Worm (Caenorhabditis elegans): ENCODE results near the gene F09E5.11.

Gene F09E5.11

DNA sequence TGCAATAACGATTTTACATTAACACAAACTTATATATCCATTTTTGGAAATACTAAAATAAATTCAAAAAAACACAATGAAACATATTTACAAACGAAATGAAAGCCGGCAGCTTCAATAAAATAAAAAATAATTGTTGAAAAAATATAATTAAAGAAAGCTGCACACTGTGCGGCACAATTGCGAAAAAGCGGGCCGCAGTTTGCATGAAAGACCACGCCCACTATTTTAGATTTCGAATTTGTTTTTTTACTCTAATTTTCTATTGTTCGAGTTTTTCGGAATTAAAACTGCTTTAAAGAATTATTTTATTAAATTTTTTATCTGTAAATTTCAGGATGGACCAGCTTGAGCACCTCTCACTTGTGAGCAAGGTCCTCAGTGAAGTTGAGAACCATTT is 41.2 kb upstream of the F09E5.11 start, which contains the start of gene mog-5:
Gene mog-5, plus strand, starts transcription at position 338 of the 400 bp plus-strand sequence.
- TF ChIP-seq pha-4 (tag; optimal IDR thresholded peaks at IDR 0.05) (peak; percentile 22), snpc-1.3 (tag; optimal IDR thresholded peaks at IDR 0.05; ENCODE audit: insufficient read depth) (peak; percentile 23), rpc-1 (optimal IDR thresholded peaks at IDR 0.05) (peak; percentile 14), rpc-1 (tag; optimal IDR thresholded peaks at IDR 0.05) (no peak), F37B4.10 (GFP tag; IDR thresholded peaks at IDR 0.05) (no peak)

- TF ChIP-seq madf-3 (GFP tag; IDR thresholded peaks at IDR 0.05) (no peak), ztf-25 (GFP tag; IDR thresholded peaks at IDR 0.05) (no peak), hmg-1.2 (GFP tag; IDR thresholded peaks at IDR 0.05) (peak; percentile 83; the same call in 1 of the 2 replicates)
These were observed 40.8 kb upstream of the F09E5.11 start, which contains the start of gene fbxl-3 for ce11 chrII:5398779-5399178. Gene fbxl-3 (minus strand): TSS chrII:5398902.

- no peak for TF ChIP-seq bed-1 (GFP tag; IDR thresholded peaks at IDR 0.05)
- no peak for TF ChIP-seq akir-1 (GFP tag; optimal IDR thresholded peaks at IDR 0.05)
- no peak for TF ChIP-seq F22D6.2 (tag; optimal IDR thresholded peaks at IDR 0.05)
- no peak for TF ChIP-seq sdz-38 (tag; optimal IDR thresholded peaks at IDR 0.05)
- no peak for TF ChIP-seq nhr-27 (tag; optimal IDR thresholded peaks at IDR 0.05)
- TF ChIP-seq let-526 (GFP tag; IDR thresholded peaks at IDR 0.05), result no peak
- no peak for TF ChIP-seq him-1 (tag; optimal IDR thresholded peaks at IDR 0.05)
- no peak for TF ChIP-seq ztf-22 (GFP tag; optimal IDR thresholded peaks at IDR 0.05)
- no peak for TF ChIP-seq tlf-1 (GFP tag; optimal IDR thresholded peaks at IDR 0.05)
- TF ChIP-seq ztf-3 (GFP tag; optimal IDR thresholded peaks at IDR 0.05), result no peak
- TF ChIP-seq nfyb-1 (GFP tag; IDR thresholded peaks at IDR 0.05), result no peak
- no peak for TF ChIP-seq nhr-179 (tag; optimal IDR thresholded peaks at IDR 0.05)
These were observed 37.6 kb upstream of the F09E5.11 start, which contains the start of gene pink-1 for ce11 chrII:5395594-5395993. Gene pink-1 (minus strand): TSS chrII:5395694.

DNA sequence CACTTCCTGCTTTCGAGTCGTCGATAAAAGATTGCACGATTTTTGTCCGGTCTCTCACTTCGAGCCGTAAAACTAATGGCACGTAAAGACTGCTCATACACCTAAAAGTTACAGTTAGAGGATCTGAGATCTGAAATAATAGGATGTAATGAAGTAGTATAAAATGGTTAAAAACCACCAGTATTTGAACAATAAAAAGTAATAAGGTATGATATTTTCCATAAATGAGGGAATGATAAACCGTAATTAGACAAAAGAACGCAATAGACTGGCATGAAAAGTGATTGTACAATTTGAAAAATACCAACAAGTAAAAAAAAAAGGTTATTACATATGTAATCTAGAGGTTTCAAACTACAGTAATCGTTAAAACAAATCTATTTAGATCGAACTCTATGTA is 35.1 kb upstream of the F09E5.11 start, which contains the start of gene brap-2:
Gene brap-2, minus strand, starts transcription at position 101 of the 400 bp plus-strand sequence.
- no peak for TF ChIP-seq mel-28 (tag; optimal IDR thresholded peaks at IDR 0.05; ENCODE audit: borderline replicate concordance)
- no peak for TF ChIP-seq hlh-26 (GFP tag; conservative IDR thresholded peaks at IDR 0.05)
- no peak for TF ChIP-seq rec-8 (tag; optimal IDR thresholded peaks at IDR 0.05)
- TF ChIP-seq rcor-1 (GFP tag; IDR thresholded peaks at IDR 0.05), result no peak

- no peak for TF ChIP-seq nhr-120 (GFP tag; IDR thresholded peaks at IDR 0.05)
- TF ChIP-seq die-1 (tag; optimal IDR thresholded peaks at IDR 0.05), result no peak
- TF ChIP-seq athp-1 (tag; optimal IDR thresholded peaks at IDR 0.05), result no peak
- TF ChIP-seq ztf-22 (GFP tag; optimal IDR thresholded peaks at IDR 0.05), result no peak
- TF ChIP-seq lin-54 (GFP tag; optimal IDR thresholded peaks at IDR 0.05), result peak; percentile 25
These were observed 33.5 kb upstream of the F09E5.11 start for ce11 chrII:5391447-5391846.

ce11 chrII:5389831-5390323 is 31.9 kb upstream of the F09E5.11 start, which contains the start of gene ndx-6:
Gene ndx-6 (minus strand): TSS chrII:5389881.
- TF ChIP-seq K11D2.4 (GFP tag; IDR thresholded peaks at IDR 0.05) (peak; percentile 61; the same call in 1 of the 2 replicates), athp-1 (tag; optimal IDR thresholded peaks at IDR 0.05) (peak; percentile 38), bed-1 (GFP tag; IDR thresholded peaks at IDR 0.05) (no peak), snpc-1.3 (tag; optimal IDR thresholded peaks at IDR 0.05; ENCODE audit: insufficient read depth) (peak; percentile 5), F10E7.11 (tag; optimal IDR thresholded peaks at IDR 0.05) (no peak), tbx-9 (tag; optimal IDR thresholded peaks at IDR 0.05; ENCODE audit: borderline replicate concordance) (no peak), D2030.7 (GFP tag; IDR thresholded peaks at IDR 0.05) (0 out of 2 replicates have a peak, but pooled peaks have one; percentile 17), tlf-1 (GFP tag; optimal IDR thresholded peaks at IDR 0.05) (peak; percentile 28), ceh-40 (GFP tag; IDR thresholded peaks at IDR 0.05) (no peak), F33H1.4 (GFP tag; IDR thresholded peaks at IDR 0.05) (peak; percentile 58), dox-1 (GFP tag; IDR thresholded peaks at IDR 0.05) (peak; percentile 67), ceh-91 (GFP tag; IDR thresholded peaks at IDR 0.05) (0 out of 2 replicates have a peak, but pooled peaks have one; percentile 33), hmg-20 (GFP tag; IDR thresholded peaks at IDR 0.05) (0 out of 2 replicates have a peak, but pooled peaks have one; percentile 13), rcor-1 (GFP tag; IDR thresholded peaks at IDR 0.05) (peak; percentile 79), lsy-27 (tag; optimal IDR thresholded peaks at IDR 0.05; ENCODE audit: borderline replicate concordance, insufficient read depth) (no peak), nfyb-1 (GFP tag; IDR thresholded peaks at IDR 0.05) (peak; percentile 77; the same call in 1 of the 2 replicates)

Measured in whole organism, young adult.